Worm (Caenorhabditis elegans) whole organism, L2 larva: ENCODE results near the gene phy-2.
"Not testable (repeated sequence)": the region's sequence is repeated elsewhere in the genome, so short reads cannot be mapped to it uniquely, and the experiment has no call there.

ENCODE experiments used
- F13H6.1 ChIP-seq: sonication (generic microtip); optimal IDR thresholded peaks from 2 replicates; lab custom pipeline; 2016; ENCODE audit warnings: missing genetic modification characterization, missing compliant biosample characterization
- R02D3.7 ChIP-seq: fragments of 150-350 bp; optimal IDR thresholded peaks from 2 replicates; lab custom pipeline; 2014; ENCODE audit warnings: missing biosample characterization, missing genetic modification characterization
- alr-1 ChIP-seq: fragments of 150-350 bp; optimal IDR thresholded peaks from 2 replicates; lab custom pipeline; 2014; ENCODE audit warnings: missing biosample characterization, missing genetic modification characterization
- ama-1 ChIP-seq: fragments of 150-350 bp; optimal IDR thresholded peaks from 2 replicates; lab custom pipeline; 2018; ENCODE audit warnings: inconsistent platforms
- ceh-16 ChIP-seq: fragments of 150-350 bp; optimal IDR thresholded peaks from 2 replicates; lab custom pipeline; 2014; ENCODE audit warnings: missing biosample characterization, missing genetic modification characterization
- ceh-82 ChIP-seq: fragments of 150-350 bp; optimal IDR thresholded peaks from 2 replicates; lab custom pipeline; 2014; ENCODE audit warnings: missing biosample characterization, missing genetic modification characterization
- elt-1 ChIP-seq: fragments of 150-350 bp; optimal IDR thresholded peaks from 2 replicates; lab custom pipeline; 2014; ENCODE audit warnings: missing biosample characterization, missing genetic modification characterization
- gmeb-1 ChIP-seq: fragments of 150-350 bp; optimal IDR thresholded peaks from 2 replicates; lab custom pipeline; 2014; ENCODE audit warnings: missing biosample characterization, missing genetic modification characterization
- lin-11 ChIP-seq: fragments of 150-350 bp; sonication (generic microtip); optimal IDR thresholded peaks from 2 replicates; lab custom pipeline; 2014; ENCODE audit warnings: missing biosample characterization, missing genetic modification characterization, inconsistent platforms, mixed read lengths
- mab-5 ChIP-seq: fragments of 150-350 bp; optimal IDR thresholded peaks from 2 replicates; lab custom pipeline; 2014; ENCODE audit warnings: missing biosample characterization, missing genetic modification characterization
- mbf-1 ChIP-seq: sonication (generic microtip); optimal IDR thresholded peaks from 2 replicates; lab custom pipeline; 2017; ENCODE audit warnings: missing biosample characterization, missing genetic modification characterization
- nhr-10 ChIP-seq: sonication (generic microtip); optimal IDR thresholded peaks from 2 replicates; lab custom pipeline; 2017; ENCODE audit warnings: missing biosample characterization, missing genetic modification characterization
- nhr-11 ChIP-seq: fragments of 150-350 bp; optimal IDR thresholded peaks from 2 replicates; lab custom pipeline; 2014; ENCODE audit warnings: missing biosample characterization, missing genetic modification characterization
- nhr-12 ChIP-seq: fragments of 150-350 bp; optimal IDR thresholded peaks from 2 replicates; lab custom pipeline; 2014; ENCODE audit warnings: missing biosample characterization, missing genetic modification characterization
- nhr-129 ChIP-seq: fragments of 150-350 bp; optimal IDR thresholded peaks from 2 replicates; lab custom pipeline; 2014; ENCODE audit warnings: missing biosample characterization, missing genetic modification characterization
- nhr-21 ChIP-seq: fragments of 150-350 bp; optimal IDR thresholded peaks from 2 replicates; lab custom pipeline; 2014; ENCODE audit warnings: missing biosample characterization, missing genetic modification characterization
- nhr-237 ChIP-seq: fragments of 150-350 bp; optimal IDR thresholded peaks from 2 replicates; lab custom pipeline; 2014; ENCODE audit warnings: missing biosample characterization, missing genetic modification characterization
- nhr-25 ChIP-seq: fragments of 150-350 bp; sonication (generic microtip); optimal IDR thresholded peaks from 3 replicates; lab custom pipeline; 2014; ENCODE audit warnings: missing biosample characterization, missing genetic modification characterization
- skn-1 ChIP-seq: sonication (generic microtip); optimal IDR thresholded peaks from 2 replicates; lab custom pipeline; 2017; ENCODE audit warnings: missing biosample characterization, missing genetic modification characterization
- sma-9 ChIP-seq, 2 experiments: fragments of 150-350 bp in 1 of 2; sonication (generic microtip) in 1 of 2; optimal IDR thresholded peaks; 2 replicates each; lab custom pipeline; 2014 to 2016; ENCODE audit warnings: missing genetic modification characterization in 2 of 2, mild to moderate bottlenecking in 1 of 2, missing biosample characterization in 1 of 2, missing compliant biosample characterization in 1 of 2, missing genetic modification reagents in 1 of 2, moderate library complexity in 1 of 2
- snpc-4 ChIP-seq: fragments of 150-350 bp; optimal IDR thresholded peaks from 2 replicates; lab custom pipeline; 2014; ENCODE audit warnings: missing biosample characterization, missing genetic modification characterization
- unc-39 ChIP-seq: fragments of 150-350 bp; optimal IDR thresholded peaks from 2 replicates; lab custom pipeline; 2014; ENCODE audit warnings: missing biosample characterization, missing genetic modification characterization
- ztf-11 ChIP-seq: sonication (generic microtip); optimal IDR thresholded peaks from 2 replicates; lab custom pipeline; 2017; ENCODE audit warnings: missing biosample characterization, missing genetic modification characterization
- ztf-4 ChIP-seq: fragments of 150-350 bp; optimal IDR thresholded peaks from 2 replicates; lab custom pipeline; 2014; ENCODE audit warnings: missing biosample characterization, missing genetic modification characterization

The phy-2 gene

DNA sequence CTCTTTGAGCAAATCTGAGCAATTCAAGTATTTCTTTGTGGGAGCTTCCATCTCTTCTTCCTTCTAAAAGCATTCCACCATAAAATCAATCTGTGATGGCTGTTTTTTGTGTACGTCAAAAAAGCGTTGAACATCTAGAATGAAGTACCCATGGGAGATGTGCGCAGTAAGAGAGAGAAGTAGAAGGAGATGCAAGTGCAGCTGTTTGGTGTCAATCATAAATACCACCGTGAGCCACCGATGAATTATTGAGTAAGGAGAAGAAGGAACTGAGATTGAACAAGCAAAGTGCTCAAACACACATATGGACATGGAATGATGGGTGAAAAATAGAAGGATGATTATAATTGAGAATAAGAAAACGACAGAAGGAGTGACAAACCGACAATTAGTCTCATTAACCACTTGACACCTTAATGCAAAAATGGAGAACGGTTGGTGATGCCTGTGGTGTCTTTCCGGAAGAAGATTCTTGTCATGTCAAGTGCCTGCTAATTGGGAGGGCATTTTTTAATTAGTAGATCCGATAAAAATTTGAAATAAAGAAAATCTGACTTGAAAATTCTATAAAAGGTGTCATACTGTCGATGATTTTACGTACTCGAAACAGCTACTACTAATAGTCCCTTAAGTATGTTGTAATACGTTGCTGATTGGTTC is 23.6 kb downstream of the phy-2 start:
- TF ChIP-seq mbf-1 (tag; lab: Kevin White, UChicago) (no peak), F13H6.1 (tag; lab: Kevin White, UChicago) (no peak), ztf-4 (tag; lab: Kevin White, UChicago) (no peak), nhr-21 (tag; lab: Kevin White, UChicago) (no peak), ztf-11 (no peak), nhr-25 (no peak), nhr-11 (tag; lab: Kevin White, UChicago) (no peak), unc-39 (tag; lab: Kevin White, UChicago) (no peak), mab-5 (tag; lab: Kevin White, UChicago) (peak; percentile 21), nhr-129 (tag; lab: Kevin White, UChicago) (peak; percentile 56)

DNA sequence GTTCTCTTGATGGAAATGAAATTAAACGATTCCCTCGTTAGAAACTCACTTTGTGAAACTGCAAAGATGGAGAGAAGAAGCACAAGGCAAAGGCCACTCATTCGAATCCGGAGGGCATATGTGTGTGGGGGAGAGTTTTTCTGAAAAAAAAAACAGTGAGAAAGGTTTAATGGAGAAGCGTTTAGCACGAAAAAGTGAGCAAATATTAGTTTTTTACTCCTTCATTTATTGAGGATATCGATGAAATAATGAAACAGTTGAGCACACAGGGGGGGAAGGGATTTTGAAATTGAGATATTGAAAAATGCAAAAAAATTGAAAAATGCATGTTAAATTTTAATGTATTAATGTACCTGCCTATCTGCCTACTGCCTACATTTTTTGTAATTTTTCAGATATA is 37.6 kb downstream of the phy-2 start, which contains the start of gene nlr-1:
Gene nlr-1, minus strand, starts transcription at position 101 of the 400 bp plus-strand sequence.
- TF ChIP-seq sma-9 (GFP tag; optimal IDR thresholded peaks at IDR 0.05; lab: Kevin White, UChicago); sma-9 (tag; optimal IDR thresholded peaks at IDR 0.05; lab: Kevin White, UChicago); nhr-25; ceh-82 (tag; lab: Kevin White, UChicago): not testable (repeated sequence)

DNA sequence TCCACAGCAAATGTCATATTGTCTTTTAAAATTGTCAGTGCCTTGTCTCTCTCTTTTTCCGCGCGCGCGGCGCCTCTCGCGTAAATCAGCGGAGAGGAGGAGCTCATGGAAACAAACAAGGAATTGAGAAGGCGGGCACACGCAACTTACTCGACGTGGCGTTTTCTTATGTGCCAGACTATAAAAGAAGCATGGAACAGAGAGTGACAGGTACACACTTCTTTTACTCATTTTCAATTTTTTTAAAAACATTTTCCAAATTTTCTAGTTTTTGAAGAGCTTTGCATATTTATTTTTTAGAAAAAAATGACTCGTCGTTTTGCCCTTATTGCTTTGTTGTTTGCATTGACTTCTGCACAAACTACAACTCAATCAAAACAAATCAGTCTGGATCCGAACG is 47.8 kb downstream of the phy-2 start, which contains the start of gene F20B10.3:
Gene F20B10.3, plus strand, starts transcription at position 301 of the 400 bp plus-strand sequence.
- TF ChIP-seq nhr-12 (tag; lab: Kevin White, UChicago) (no peak), R02D3.7 (tag; lab: Kevin White, UChicago) (no peak), snpc-4 (tag; lab: Kevin White, UChicago) (no peak), elt-1 (tag; lab: Kevin White, UChicago) (no peak), nhr-21 (tag; lab: Kevin White, UChicago) (no peak), ceh-16 (no peak), alr-1 (tag; lab: Kevin White, UChicago) (no peak), skn-1 (tag; lab: Kevin White, UChicago) (no peak), ama-1 (lab: Kevin White, UChicago) (no peak)

DNA sequence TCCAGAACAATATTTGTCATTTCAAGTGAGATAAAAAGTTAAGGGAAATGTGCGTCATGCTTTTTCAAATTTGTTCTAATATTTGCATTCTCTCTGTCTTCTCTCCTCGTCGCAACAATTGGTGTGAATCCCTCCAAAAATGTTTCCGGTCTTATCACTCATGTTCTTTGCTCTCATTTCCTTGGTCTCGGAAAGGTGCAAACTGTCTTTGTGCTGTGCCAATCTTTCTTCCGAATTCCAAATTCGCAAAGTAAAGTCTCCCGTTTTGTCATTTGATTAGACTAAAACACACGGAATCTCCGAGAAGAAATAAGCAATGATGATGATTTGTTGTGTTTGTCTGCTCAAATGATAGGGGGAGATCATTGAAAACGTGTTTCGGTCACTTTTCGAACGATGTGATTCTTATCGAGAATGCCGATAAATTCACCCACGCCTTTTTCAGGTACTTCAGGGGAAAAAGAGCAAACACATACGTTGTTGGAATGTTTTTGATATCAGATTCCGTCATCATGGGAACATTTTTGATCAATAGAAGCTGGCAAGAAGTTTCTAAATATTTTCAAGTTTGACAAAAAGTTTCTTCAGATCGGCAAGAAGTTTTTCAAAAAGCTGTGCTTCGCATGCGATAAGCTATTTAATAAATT is 50.2 kb downstream of the phy-2 start:
- TF ChIP-seq nhr-129 (tag; lab: Kevin White, UChicago) (peak; percentile 50), lin-11 (tag; lab: Kevin White, UChicago) (no peak)
- TF ChIP-seq, all 48 proteins: peak for 1

DNA sequence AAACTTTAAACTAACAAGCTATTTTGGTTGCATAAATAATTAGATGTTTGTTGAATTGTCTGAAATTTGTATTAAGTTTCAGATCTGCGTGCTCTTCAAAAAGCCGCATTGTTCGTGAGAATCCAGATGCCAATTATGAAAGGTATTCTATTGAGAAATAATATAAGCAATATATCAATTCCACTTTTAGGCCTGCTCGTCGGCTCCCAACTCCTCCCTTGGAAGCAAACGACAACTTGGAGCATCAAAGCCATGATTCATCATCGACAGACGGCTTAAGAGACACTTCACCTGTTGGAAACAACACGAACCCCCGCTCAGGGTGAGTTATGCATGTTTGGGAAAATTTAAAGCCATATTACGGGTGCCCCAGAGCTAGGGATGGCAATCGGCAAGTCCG is 53.1 kb downstream of the phy-2 start:
- no peak for TF ChIP-seq nhr-21 (tag; lab: Kevin White, UChicago)
- no peak for TF ChIP-seq ztf-4 (tag; lab: Kevin White, UChicago)
- TF ChIP-seq gmeb-1 (tag; lab: Kevin White, UChicago), result no peak
- TF ChIP-seq mbf-1 (tag; lab: Kevin White, UChicago), result no peak
- no peak for TF ChIP-seq nhr-10
- no peak for TF ChIP-seq mab-5 (tag; lab: Kevin White, UChicago)
- TF ChIP-seq nhr-237 (tag; lab: Kevin White, UChicago), result no peak
- TF ChIP-seq elt-1 (tag; lab: Kevin White, UChicago), result no peak
